Worm (Caenorhabditis elegans) whole organism, young adult: ENCODE measurements around the gene F10D7.11.

Source experiments
- Y95B8A.8 ChIP-seq: fragments of 200-800 bp; sonication (Bioruptor generic); IDR thresholded peaks from 2 replicates; pipeline ENCODE4 v1.3.6; 2022; ENCODE audit warnings: missing genetic modification reagents, missing genetic modification characterization, missing compliant biosample characterization
- ama-1 ChIP-seq, 3 experiments: fragments of 150-350 bp in 1 of 3; sonication (generic microtip) in 2 of 3; optimal IDR thresholded peaks; 2 replicates each; lab custom pipeline; 2014 to 2018; ENCODE audit warnings: missing biosample characterization in 2 of 3, missing genetic modification characterization in 2 of 3, missing genetic modification reagents in 2 of 3
- ceh-100 ChIP-seq: fragments of 200-800 bp; sonication (Bioruptor generic); IDR thresholded peaks from 2 replicates; pipeline ENCODE4 v1.3.6; 2022; ENCODE audit warnings: missing genetic modification reagents, missing genetic modification characterization, missing compliant biosample characterization
- die-1 ChIP-seq: sonication (generic microtip); optimal IDR thresholded peaks from 2 replicates; lab custom pipeline; 2016; ENCODE audit warnings: missing genotype, mild to moderate bottlenecking, missing genetic modification characterization, missing compliant biosample characterization
- ets-4 ChIP-seq: fragments of 200-800 bp; sonication (Bioruptor generic); optimal IDR thresholded peaks from 2 replicates; lab custom pipeline; 2018; ENCODE audit warnings: mild to moderate bottlenecking, missing genetic modification characterization, missing compliant biosample characterization
- let-607 ChIP-seq, 2 experiments: fragments of 200-800 bp in 1 of 2; sonication (Bioruptor generic) in 1 of 2; sonication (generic microtip) in 1 of 2; optimal IDR thresholded peaks; 2 replicates each; lab custom pipeline; 2016 to 2018; ENCODE audit warnings: mild to moderate bottlenecking in 2 of 2, missing compliant biosample characterization in 2 of 2, missing genetic modification characterization in 2 of 2, moderate library complexity in 2 of 2, missing genotype in 1 of 2
- pha-4 ChIP-seq: fragments of 150-350 bp; sonication (generic microtip); optimal IDR thresholded peaks from 2 replicates; lab custom pipeline; 2014; ENCODE audit warnings: missing biosample characterization, missing genetic modification reagents, missing genetic modification characterization
- tbx-9 ChIP-seq: sonication (generic microtip); optimal IDR thresholded peaks from 2 replicates; lab custom pipeline; 2016; ENCODE audit warnings: borderline replicate concordance, missing genetic modification characterization, inconsistent platforms, missing compliant biosample characterization
- unc-62 ChIP-seq: fragments of 150-350 bp; optimal IDR thresholded peaks from 2 replicates; lab custom pipeline; 2014; ENCODE audit warnings: missing biosample characterization, missing genetic modification reagents, missing genetic modification characterization
- zfh-2 ChIP-seq: fragments of 200-800 bp; sonication (Bioruptor generic); conservative IDR thresholded peaks from 2 replicates; pipeline ENCODE4 v1.3.6; 2022; ENCODE audit warnings: missing genetic modification reagents, missing genetic modification characterization, missing compliant biosample characterization

DNA sequence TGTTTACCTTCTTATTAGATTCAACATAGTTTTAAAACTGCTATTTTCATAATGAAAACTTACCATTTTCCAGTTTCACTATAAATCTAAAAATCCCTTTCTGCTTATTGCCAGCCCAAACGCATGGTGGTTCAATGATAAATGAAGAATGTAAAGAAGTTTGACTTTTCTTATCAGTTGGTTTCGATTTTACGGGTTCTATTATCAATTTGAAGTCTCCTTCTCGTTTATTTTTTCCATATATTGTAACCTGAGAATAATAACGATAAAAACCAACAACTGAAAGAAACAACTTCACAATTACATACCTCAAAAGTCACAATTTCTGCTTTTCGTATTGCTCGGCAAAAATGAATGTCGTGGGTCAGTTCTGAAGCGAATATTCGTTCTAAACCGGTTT, 16.4 kb downstream of the F10D7.11 start:
- TF ChIP-seq ama-1 (optimal IDR thresholded peaks at IDR 0.05; lab: Kevin White, UChicago) (no peak), ama-1 (GFP tag; optimal IDR thresholded peaks at IDR 0.05; lab: Kevin White, UChicago) (no peak), ceh-100 (GFP tag; lab: Robert Waterston, UW) (no peak), unc-62 (GFP tag; lab: Kevin White, UChicago) (no peak), ets-4 (GFP tag; lab: Kevin White, UChicago) (no peak), zfh-2 (GFP tag; lab: Robert Waterston, UW) (no peak), let-607 (tag; optimal IDR thresholded peaks at IDR 0.05; lab: Kevin White, UChicago) (no peak), Y95B8A.8 (no peak), die-1 (tag; lab: Kevin White, UChicago) (no peak), tbx-9 (no peak), pha-4 (no peak)
